Worm (Caenorhabditis elegans) whole organism, young adult: Measurements from ENCODE around the gene Y50D4B.1.
A peak's percentile ranks its signal among the peaks of the same experiment; 100 is the strongest.

ENCODE experiments used
- B0035.1 ChIP-seq: sonication (generic microtip); optimal IDR thresholded peaks from 2 replicates; lab custom pipeline; 2016; ENCODE audit warnings: missing genetic modification characterization, mild to moderate bottlenecking, missing compliant biosample characterization, missing genotype, missing genetic modification reagents
- C06A6.2 ChIP-seq: fragments of 200-800 bp; sonication (Bioruptor generic); conservative IDR thresholded peaks from 2 replicates; pipeline ENCODE4 v1.3.6; 2022; ENCODE audit warnings: missing genetic modification characterization, missing compliant biosample characterization
- F37B4.10 ChIP-seq: fragments of 200-800 bp; sonication (Bioruptor generic); IDR thresholded peaks from 2 replicates; pipeline ENCODE4 v1.3.6; 2022; ENCODE audit warnings: missing genetic modification characterization, missing compliant biosample characterization
- F52B5.7 ChIP-seq: sonication (generic microtip); optimal IDR thresholded peaks from 2 replicates; lab custom pipeline; 2016; ENCODE audit warnings: mild to moderate bottlenecking, missing genetic modification characterization, missing compliant biosample characterization
- F55B11.4 ChIP-seq: sonication (generic microtip); optimal IDR thresholded peaks from 2 replicates; lab custom pipeline; 2016; ENCODE audit warnings: missing compliant biosample characterization, missing genetic modification characterization, borderline replicate concordance; ENCODE audit not compliant: insufficient read depth
- K11D2.4 ChIP-seq: fragments of 200-800 bp; sonication (Bioruptor generic); IDR thresholded peaks from 2 replicates; pipeline ENCODE4 v1.3.6; 2022; ENCODE audit warnings: missing genetic modification reagents, missing genetic modification characterization, missing compliant biosample characterization
- T26A5.8 ChIP-seq: sonication (generic microtip); optimal IDR thresholded peaks from 2 replicates; lab custom pipeline; 2016; ENCODE audit warnings: missing genetic modification characterization, missing compliant biosample characterization
- Y95B8A.8 ChIP-seq: fragments of 200-800 bp; sonication (Bioruptor generic); IDR thresholded peaks from 2 replicates; pipeline ENCODE4 v1.3.6; 2022; ENCODE audit warnings: missing genetic modification reagents, missing genetic modification characterization, missing compliant biosample characterization
- attf-6 ChIP-seq: fragments of 200-800 bp; sonication (Bioruptor generic); IDR thresholded peaks from 2 replicates; pipeline ENCODE4 v1.3.6; 2022; ENCODE audit warnings: missing genetic modification reagents, missing genetic modification characterization, missing compliant biosample characterization
- bed-2 ChIP-seq: fragments of 200-800 bp; sonication (Bioruptor generic); IDR thresholded peaks from 2 replicates; pipeline ENCODE4 v1.3.6; 2022; ENCODE audit warnings: missing genetic modification reagents, missing genetic modification characterization, missing compliant biosample characterization
- ccch-3 ChIP-seq: fragments of 200-800 bp; sonication (Bioruptor generic); optimal IDR thresholded peaks from 2 replicates; lab custom pipeline; 2018; ENCODE audit warnings: mild to moderate bottlenecking, missing genetic modification characterization, missing compliant biosample characterization
- cebp-2 ChIP-seq: fragments of 200-800 bp; sonication (Bioruptor generic); IDR thresholded peaks from 2 replicates; pipeline ENCODE4 v1.3.6; 2022; ENCODE audit warnings: missing genetic modification characterization, missing compliant biosample characterization
- ceh-100 ChIP-seq: fragments of 200-800 bp; sonication (Bioruptor generic); IDR thresholded peaks from 2 replicates; pipeline ENCODE4 v1.3.6; 2022; ENCODE audit warnings: missing genetic modification reagents, missing genetic modification characterization, missing compliant biosample characterization
- ceh-27 ChIP-seq: fragments of 200-800 bp; sonication (Bioruptor generic); optimal IDR thresholded peaks from 2 replicates; lab custom pipeline; 2018; ENCODE audit warnings: mild to moderate bottlenecking, missing genetic modification characterization, moderate library complexity, missing compliant biosample characterization
- die-1 ChIP-seq: sonication (generic microtip); optimal IDR thresholded peaks from 2 replicates; lab custom pipeline; 2016; ENCODE audit warnings: missing genotype, mild to moderate bottlenecking, missing genetic modification characterization, missing compliant biosample characterization
- efl-1 ChIP-seq: fragments of 150-350 bp; optimal IDR thresholded peaks from 2 replicates; lab custom pipeline; 2014; ENCODE audit warnings: missing biosample characterization, missing genetic modification reagents, missing genetic modification characterization
- egl-44 ChIP-seq: fragments of 200-800 bp; sonication (Bioruptor generic); IDR thresholded peaks from 2 replicates; pipeline ENCODE4 v1.3.6; 2022; ENCODE audit warnings: missing genetic modification reagents, missing genetic modification characterization, missing compliant biosample characterization
- ekl-4 ChIP-seq: fragments of 200-800 bp; sonication (Bioruptor generic); IDR thresholded peaks from 2 replicates; pipeline ENCODE4 v1.3.6; 2022; ENCODE audit warnings: missing genetic modification reagents, missing genetic modification characterization, missing compliant biosample characterization
- ets-4 ChIP-seq: fragments of 200-800 bp; sonication (Bioruptor generic); optimal IDR thresholded peaks from 2 replicates; lab custom pipeline; 2018; ENCODE audit warnings: mild to moderate bottlenecking, missing genetic modification characterization, missing compliant biosample characterization
- gei-17 ChIP-seq: fragments of 200-800 bp; sonication (Bioruptor generic); optimal IDR thresholded peaks from 2 replicates; lab custom pipeline; 2018; ENCODE audit warnings: mild to moderate bottlenecking, missing genetic modification characterization, missing compliant biosample characterization
- hlh-26 ChIP-seq: fragments of 200-800 bp; sonication (Bioruptor generic); conservative IDR thresholded peaks from 2 replicates; pipeline ENCODE4 v1.3.6; 2022; ENCODE audit warnings: missing genetic modification reagents, missing genetic modification characterization, missing compliant biosample characterization
- hmg-1.2 ChIP-seq: fragments of 200-800 bp; sonication (Bioruptor generic); IDR thresholded peaks from 2 replicates; pipeline ENCODE4 v1.3.6; 2022; ENCODE audit warnings: missing genetic modification reagents, missing genetic modification characterization, missing compliant biosample characterization
- hsf-1 ChIP-seq: fragments of 200-800 bp; sonication (Bioruptor generic); IDR thresholded peaks from 2 replicates; pipeline ENCODE4 v1.3.6; 2022; ENCODE audit warnings: missing genetic modification reagents, missing genetic modification characterization, missing compliant biosample characterization
- lin-26 ChIP-seq: fragments of 200-800 bp; sonication (Bioruptor generic); IDR thresholded peaks from 2 replicates; pipeline ENCODE4 v1.3.6; 2022; ENCODE audit warnings: missing genetic modification reagents, missing genetic modification characterization, missing compliant biosample characterization
- lin-40 ChIP-seq: sonication (generic microtip); optimal IDR thresholded peaks from 2 replicates; lab custom pipeline; 2016; ENCODE audit warnings: missing genetic modification characterization, mild to moderate bottlenecking, missing compliant biosample characterization, missing genotype, missing genetic modification reagents
- mxl-1 ChIP-seq: sonication (generic microtip); optimal IDR thresholded peaks from 2 replicates; lab custom pipeline; 2016; ENCODE audit warnings: missing genetic modification characterization, missing compliant biosample characterization
- nfya-1 ChIP-seq: sonication (generic microtip); optimal IDR thresholded peaks from 2 replicates; lab custom pipeline; 2017; ENCODE audit warnings: antibody characterized with exemption, missing compliant biosample characterization, missing genetic modification characterization, borderline replicate concordance; ENCODE audit not compliant: insufficient read depth
- pha-4 ChIP-seq: fragments of 150-350 bp; sonication (generic microtip); optimal IDR thresholded peaks from 2 replicates; lab custom pipeline; 2014; ENCODE audit warnings: missing biosample characterization, missing genetic modification reagents, missing genetic modification characterization
- rcor-1 ChIP-seq: fragments of 200-800 bp; sonication (Bioruptor generic); IDR thresholded peaks from 2 replicates; pipeline ENCODE4 v1.3.6; 2022; ENCODE audit warnings: missing genetic modification reagents, missing genetic modification characterization, missing compliant biosample characterization
- rec-8 ChIP-seq, 2 experiments: sonication (generic microtip); optimal IDR thresholded peaks; 2 replicates each; lab custom pipeline; 2016; ENCODE audit warnings: mild to moderate bottlenecking in 2 of 2, missing genetic modification characterization in 2 of 2, missing genetic modification reagents in 2 of 2, missing genotype in 2 of 2, missing biosample characterization in 1 of 2, missing compliant biosample characterization in 1 of 2, moderate library complexity in 1 of 2
- sdz-38 ChIP-seq: sonication (generic microtip); optimal IDR thresholded peaks from 2 replicates; lab custom pipeline; 2016; ENCODE audit warnings: missing genotype, missing genetic modification characterization, missing compliant biosample characterization
- snpc-1.1 ChIP-seq: sonication (generic microtip); optimal IDR thresholded peaks from 2 replicates; lab custom pipeline; 2017; ENCODE audit warnings: missing genetic modification characterization, mild to moderate bottlenecking, missing compliant biosample characterization, antibody characterized with exemption, moderate library complexity, missing genotype, missing genetic modification reagents; ENCODE audit not compliant: insufficient read depth
- somi-1 ChIP-seq: fragments of 200-800 bp; sonication (Bioruptor generic); optimal IDR thresholded peaks from 2 replicates; lab custom pipeline; 2018; ENCODE audit warnings: mild to moderate bottlenecking, missing genetic modification characterization, missing compliant biosample characterization
- tbx-9 ChIP-seq: sonication (generic microtip); optimal IDR thresholded peaks from 2 replicates; lab custom pipeline; 2016; ENCODE audit warnings: borderline replicate concordance, missing genetic modification characterization, inconsistent platforms, missing compliant biosample characterization
- unc-130 ChIP-seq: sonication (generic microtip); optimal IDR thresholded peaks from 2 replicates; lab custom pipeline; 2016; ENCODE audit warnings: missing genetic modification reagents, missing genetic modification characterization, missing compliant biosample characterization
- unc-62 ChIP-seq: fragments of 150-350 bp; optimal IDR thresholded peaks from 2 replicates; lab custom pipeline; 2014; ENCODE audit warnings: missing biosample characterization, missing genetic modification reagents, missing genetic modification characterization
- ztf-22 ChIP-seq: fragments of 200-800 bp; sonication (Bioruptor generic); optimal IDR thresholded peaks from 2 replicates; lab custom pipeline; 2018; ENCODE audit warnings: mild to moderate bottlenecking, missing genetic modification characterization, moderate library complexity, missing compliant biosample characterization
- ztf-25 ChIP-seq: fragments of 200-800 bp; sonication (Bioruptor generic); IDR thresholded peaks from 2 replicates; pipeline ENCODE4 v1.3.6; 2022; ENCODE audit warnings: missing genetic modification reagents, missing genetic modification characterization, missing compliant biosample characterization
- ztf-26 ChIP-seq: sonication (generic microtip); optimal IDR thresholded peaks from 2 replicates; lab custom pipeline; 2017; ENCODE audit warnings: missing genetic modification characterization, missing compliant biosample characterization
- ztf-28 ChIP-seq: fragments of 200-800 bp; sonication (Bioruptor generic); IDR thresholded peaks from 2 replicates; pipeline ENCODE4 v1.3.6; 2022; ENCODE audit warnings: missing genetic modification reagents, missing genetic modification characterization, missing compliant biosample characterization

Y50D4B.1 gene

ce11 chrV:1152736-1153135 is 40.0 kb downstream of the Y50D4B.1 start (continued):
- TF ChIP-seq lin-40 (no peak), mxl-1 (tag; lab: Kevin White, UChicago) (no peak), bed-2 (GFP tag; lab: Robert Waterston, UW) (no peak), ztf-28 (GFP tag; lab: Robert Waterston, UW) (no peak), snpc-1.1 (peak; percentile 34), cebp-2 (GFP tag; lab: Robert Waterston, UW) (no peak), ztf-22 (GFP tag; lab: Kevin White, UChicago) (no peak), efl-1 (GFP tag; lab: Kevin White, UChicago) (peak; percentile 87), die-1 (tag; lab: Kevin White, UChicago) (no peak), pha-4 (tag; lab: Kevin White, UChicago) (no peak), egl-44 (GFP tag; lab: Robert Waterston, UW) (no peak), hsf-1 (GFP tag; lab: Robert Waterston, UW) (peak; percentile 71), unc-130 (GFP tag; lab: Kevin White, UChicago) (peak; percentile 43), ceh-100 (GFP tag; lab: Robert Waterston, UW) (no peak), F52B5.7 (tag; lab: Kevin White, UChicago) (no peak), B0035.1 (no peak), F37B4.10 (no peak), somi-1 (GFP tag; lab: Kevin White, UChicago) (no peak), hmg-1.2 (GFP tag; lab: Robert Waterston, UW) (peak; percentile 37; the same call in 1 of the 2 replicates), ceh-27 (GFP tag; lab: Kevin White, UChicago) (no peak), K11D2.4 (GFP tag; lab: Robert Waterston, UW) (no peak), ztf-25 (GFP tag; lab: Robert Waterston, UW) (no peak), Y95B8A.8 (GFP tag; lab: Robert Waterston, UW) (peak; percentile 68; the same call in 1 of the 2 replicates), rcor-1 (GFP tag; lab: Robert Waterston, UW) (peak; percentile 40; the same call in 1 of the 2 replicates), lin-26 (GFP tag; lab: Robert Waterston, UW) (no peak), hlh-26 (GFP tag; lab: Robert Waterston, UW) (no peak), sdz-38 (tag; lab: Kevin White, UChicago) (no peak), F55B11.4 (tag; lab: Kevin White, UChicago) (no peak), ets-4 (no peak), unc-62 (GFP tag; lab: Kevin White, UChicago) (no peak), C06A6.2 (GFP tag; lab: Robert Waterston, UW) (no peak), rec-8 (tag; optimal IDR thresholded peaks at IDR 0.05; lab: Kevin White, UChicago) (no peak), T26A5.8 (tag; lab: Kevin White, UChicago) (no peak), ztf-26 (no peak), tbx-9 (tag; lab: Kevin White, UChicago) (no peak), nfya-1 (tag; lab: Kevin White, UChicago) (no peak), ccch-3 (GFP tag; lab: Kevin White, UChicago) (no peak), ekl-4 (0 out of 2 replicates have a peak, but pooled peaks have one; percentile 48), attf-6 (GFP tag; lab: Robert Waterston, UW) (no peak), gei-17 (GFP tag; lab: Kevin White, UChicago) (no peak)
